Worm (Caenorhabditis elegans) whole organism, L4 larva: ENCODE results near the gene panl-2.

Experiments
- fkh-10 ChIP-seq: fragments of 150-350 bp; optimal IDR thresholded peaks from 2 replicates; lab custom pipeline; 2014; ENCODE audit warnings: missing biosample characterization, missing genetic modification reagents, missing genetic modification characterization
- snpc-4 ChIP-seq: fragments of 150-350 bp; optimal IDR thresholded peaks from 2 replicates; lab custom pipeline; 2014; ENCODE audit warnings: missing biosample characterization, missing genetic modification characterization
- unc-62 ChIP-seq, 3 experiments: fragments of 150-350 bp in 1 of 3; sonication (generic microtip); optimal IDR thresholded peaks in 2 of 3; peaks in 1 of 3; 1 replicate in 1 of 3; 2 replicates in 2 of 3; lab custom pipeline; 2014 to 2017; ENCODE audit warnings: missing biosample characterization in 3 of 3, missing genetic modification characterization in 3 of 3, missing genetic modification reagents in 3 of 3, missing genotype in 1 of 3
- ztf-11 ChIP-seq: fragments of 150-350 bp; optimal IDR thresholded peaks from 2 replicates; lab custom pipeline; 2014; ENCODE audit warnings: missing biosample characterization, missing genetic modification characterization

DNA sequence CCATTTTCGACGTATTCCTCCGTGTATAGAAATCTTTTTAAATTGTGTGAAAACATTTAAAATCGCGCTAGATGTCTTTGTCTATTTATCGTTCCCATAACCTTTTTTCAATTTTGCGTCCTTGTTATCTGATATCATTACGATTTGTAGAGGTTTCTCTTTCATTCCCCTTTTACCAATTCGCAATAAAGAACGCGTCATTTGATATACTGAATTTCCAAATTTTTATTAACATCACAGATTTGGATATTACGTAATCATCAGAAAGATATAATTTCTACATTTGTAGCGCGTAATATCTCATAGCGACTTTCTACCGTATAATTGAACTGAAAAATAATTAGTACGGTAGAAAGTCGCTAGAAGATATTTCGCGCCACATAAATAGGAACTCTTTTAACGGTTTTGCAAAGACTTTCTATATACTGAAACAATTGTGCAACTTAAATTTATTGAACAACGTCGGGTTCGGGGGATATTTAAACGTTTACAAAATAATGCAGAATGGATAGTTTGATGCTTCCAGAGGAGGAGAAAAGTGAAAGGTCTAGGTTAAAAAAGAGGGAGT, 9.2 kb downstream of the panl-2 start:
- no peak for TF ChIP-seq snpc-4
- TF ChIP-seq fkh-10 (GFP tag; lab: Kevin White, UChicago) = no peak
- TF ChIP-seq ztf-11 (tag; lab: Kevin White, UChicago) = no peak
- no peak for TF ChIP-seq unc-62 (GFP tag; optimal IDR thresholded peaks at IDR 0.05 in 1 of 2; lab: Kevin White, UChicago)
- no peak for TF ChIP-seq unc-62 (tag; optimal IDR thresholded peaks at IDR 0.05; lab: Kevin White, UChicago)
